Fruit fly (Drosophila melanogaster) whole organism, embryonic: ENCODE measurements around the gene CG42366.
A peak's percentile ranks its signal among the peaks of the same experiment; 100 is the strongest.

ENCODE experiments used
- Asciz ChIP-seq: fragments of 200-800 bp; sonication (Bioruptor generic); optimal IDR thresholded peaks from 2 replicates; lab custom pipeline; 2017; ENCODE audit warnings: missing biosample characterization, mild to moderate bottlenecking, missing genetic modification characterization, missing genetic modification reagents
- BEAF-32 ChIP-seq: fragments of 200-800 bp; sonication (Bioruptor generic); optimal IDR thresholded peaks from 3 replicates; lab custom pipeline; 2017; ENCODE audit warnings: missing biosample characterization, missing genetic modification characterization, mild to moderate bottlenecking, moderate library complexity, missing genetic modification reagents
- CG12659 ChIP-seq: fragments of 200-800 bp; sonication (Bioruptor generic); optimal IDR thresholded peaks from 3 replicates; lab custom pipeline; 2017; ENCODE audit warnings: mild to moderate bottlenecking, missing biosample characterization, missing genetic modification reagents, missing genetic modification characterization
- CG13287 ChIP-seq: fragments of 200-800 bp; sonication (Bioruptor generic); IDR thresholded peaks from 2 replicates; pipeline ENCODE4 v1.3.6; 2022; ENCODE audit warnings: missing biosample characterization, missing genetic modification characterization; ENCODE audit not compliant: partially characterized antibody
- CG13894 ChIP-seq: fragments of 200-800 bp; sonication (Bioruptor generic); optimal IDR thresholded peaks from 3 replicates; lab custom pipeline; 2018; ENCODE audit warnings: missing biosample characterization, mild to moderate bottlenecking, missing genetic modification characterization, moderate library complexity
- CG1647 ChIP-seq: fragments of 200-800 bp; sonication (Bioruptor generic); optimal IDR thresholded peaks from 3 replicates; lab custom pipeline; 2016; ENCODE audit warnings: missing biosample characterization, missing genetic modification characterization
- CG17912 ChIP-seq: fragments of 200-800 bp; sonication (Bioruptor generic); optimal IDR thresholded peaks from 2 replicates; lab custom pipeline; 2018; ENCODE audit warnings: missing biosample characterization, mild to moderate bottlenecking, missing genetic modification characterization
- CG18011 ChIP-seq: fragments of 200-800 bp; sonication (Bioruptor generic); optimal IDR thresholded peaks from 2 replicates; lab custom pipeline; 2017; ENCODE audit warnings: missing biosample characterization, missing genetic modification characterization, mild to moderate bottlenecking, moderate library complexity, missing genotype
- CG18262 ChIP-seq: fragments of 200-800 bp; optimal IDR thresholded peaks from 3 replicates; lab custom pipeline; 2019; ENCODE audit warnings: missing biosample characterization, mild to moderate bottlenecking, missing genetic modification characterization, moderate library complexity
- CG3065 ChIP-seq: fragments of 200-800 bp; sonication (Bioruptor generic); optimal IDR thresholded peaks from 2 replicates; lab custom pipeline; 2016; ENCODE audit warnings: missing biosample characterization, missing genetic modification characterization
- CG3847 ChIP-seq: fragments of 200-800 bp; sonication (Bioruptor generic); IDR thresholded peaks from 2 replicates; pipeline ENCODE4 v1.3.6; 2022; ENCODE audit warnings: missing biosample characterization, missing genetic modification characterization
- CG4328 ChIP-seq: fragments of 200-800 bp; sonication (Bioruptor generic); optimal IDR thresholded peaks from 3 replicates; lab custom pipeline; 2017; ENCODE audit warnings: missing biosample characterization, missing genetic modification reagents, missing genetic modification characterization
- CG4730 ChIP-seq: fragments of 200-800 bp; sonication (Bioruptor generic); IDR thresholded peaks from 2 replicates; pipeline ENCODE4 v1.3.6; 2022; ENCODE audit warnings: missing biosample characterization, missing genetic modification characterization
- CG6854 ChIP-seq: fragments of 200-800 bp; sonication (Bioruptor generic); optimal IDR thresholded peaks from 3 replicates; lab custom pipeline; 2017; ENCODE audit warnings: missing biosample characterization, mild to moderate bottlenecking, missing genetic modification characterization
- CG9437 ChIP-seq: fragments of 200-800 bp; sonication (Bioruptor generic); optimal IDR thresholded peaks from 2 replicates; lab custom pipeline; 2018; ENCODE audit warnings: missing biosample characterization, mild to moderate bottlenecking, missing genetic modification characterization
- CG9932 ChIP-seq: fragments of 200-800 bp; sonication (Bioruptor generic); IDR thresholded peaks from 2 replicates; pipeline ENCODE4 v1.3.6; 2022; ENCODE audit warnings: missing biosample characterization, missing genetic modification characterization
- Drgx ChIP-seq: fragments of 200-800 bp; sonication (Bioruptor generic); IDR thresholded peaks from 2 replicates; pipeline ENCODE4 v1.3.6; 2022; ENCODE audit warnings: missing biosample characterization, missing genetic modification characterization
- E2f2 ChIP-seq: fragments of 200-800 bp; sonication (Bioruptor generic); IDR thresholded peaks from 2 replicates; pipeline ENCODE4 v1.3.6; 2022; ENCODE audit warnings: missing biosample characterization, missing genetic modification characterization
- Ets97D ChIP-seq: fragments of 200-800 bp; sonication (Bioruptor generic); optimal IDR thresholded peaks from 3 replicates; lab custom pipeline; 2016; ENCODE audit warnings: missing biosample characterization, missing genetic modification characterization
- Gug ChIP-seq: fragments of 200-800 bp; sonication (Bioruptor generic); IDR thresholded peaks from 4 replicates; pipeline ENCODE4 v1.3.6; 2022; ENCODE audit warnings: missing biosample characterization, missing genetic modification characterization
- HLH3B ChIP-seq: fragments of 200-800 bp; sonication (Bioruptor generic); IDR thresholded peaks from 2 replicates; pipeline ENCODE4 v1.3.6; 2022; ENCODE audit warnings: missing biosample characterization, missing genetic modification characterization
- MTF-1 ChIP-seq: fragments of 200-800 bp; sonication (Bioruptor generic); optimal IDR thresholded peaks from 2 replicates; lab custom pipeline; 2018; ENCODE audit warnings: missing biosample characterization, mild to moderate bottlenecking, missing genetic modification characterization, borderline replicate concordance
- NC2β ChIP-seq: fragments of 200-800 bp; sonication (Bioruptor generic); optimal IDR thresholded peaks from 2 replicates; lab custom pipeline; 2016; ENCODE audit warnings: missing biosample characterization, missing genetic modification characterization
- NK7.1 ChIP-seq: fragments of 200-800 bp; sonication (Bioruptor generic); optimal IDR thresholded peaks from 3 replicates; lab custom pipeline; 2016; ENCODE audit warnings: missing biosample characterization, missing genetic modification characterization
- Scr ChIP-seq: fragments of 200-800 bp; sonication (Bioruptor generic); IDR thresholded peaks from 2 replicates; pipeline ENCODE4 v1.3.6; 2022; ENCODE audit warnings: missing biosample characterization, missing genetic modification characterization; ENCODE audit not compliant: partially characterized antibody
- Sin3A ChIP-seq: fragments of >200 bp; optimal IDR thresholded peaks from 2 replicates; lab custom pipeline; 2018
- Sry-β ChIP-seq: fragments of 200-800 bp; sonication (Bioruptor generic); optimal IDR thresholded peaks from 2 replicates; lab custom pipeline; 2018; ENCODE audit warnings: missing biosample characterization, mild to moderate bottlenecking, missing genetic modification characterization, moderate library complexity
- abd-A ChIP-seq: fragments of 200-800 bp; sonication (Bioruptor generic); optimal IDR thresholded peaks from 3 replicates; lab custom pipeline; 2019; ENCODE audit warnings: missing biosample characterization, mild to moderate bottlenecking, missing genetic modification characterization, moderate library complexity
- al ChIP-seq: fragments of 200-800 bp; sonication (Bioruptor generic); IDR thresholded peaks from 2 replicates; pipeline ENCODE4 v1.3.6; 2022; ENCODE audit warnings: missing biosample characterization, missing genetic modification characterization
- amos ChIP-seq: fragments of 200-800 bp; sonication (Bioruptor generic); IDR thresholded peaks from 2 replicates; pipeline ENCODE4 v1.3.6; 2022; ENCODE audit warnings: missing biosample characterization, missing genetic modification characterization; ENCODE audit not compliant: partially characterized antibody
- ato ChIP-seq: fragments of 200-800 bp; sonication (Bioruptor generic); IDR thresholded peaks from 2 replicates; pipeline ENCODE4 v1.3.6; 2022; ENCODE audit warnings: missing biosample characterization, missing genetic modification characterization; ENCODE audit not compliant: partially characterized antibody
- az2 ChIP-seq: fragments of 200-800 bp; sonication (Bioruptor generic); optimal IDR thresholded peaks from 3 replicates; lab custom pipeline; 2016; ENCODE audit warnings: missing biosample characterization, missing genetic modification characterization
- cas ChIP-seq: fragments of 200-800 bp; sonication (Bioruptor generic); IDR thresholded peaks from 2 replicates; pipeline ENCODE4 v1.3.6; 2022; ENCODE audit warnings: missing biosample characterization, missing genetic modification characterization
- cato ChIP-seq: fragments of 200-800 bp; sonication (Bioruptor generic); optimal IDR thresholded peaks from 2 replicates; lab custom pipeline; 2016; ENCODE audit warnings: missing biosample characterization, missing genetic modification characterization, borderline replicate concordance
- cg ChIP-seq: fragments of 200-800 bp; sonication (Bioruptor generic); optimal IDR thresholded peaks from 3 replicates; lab custom pipeline; 2019; ENCODE audit warnings: missing biosample characterization, mild to moderate bottlenecking, missing genetic modification characterization, moderate library complexity
- dm ChIP-seq: fragments of 200-800 bp; sonication (Bioruptor generic); optimal IDR thresholded peaks from 3 replicates; lab custom pipeline; 2016; ENCODE audit warnings: missing biosample characterization, missing genetic modification characterization
- emc ChIP-seq: fragments of 200-800 bp; sonication (Bioruptor generic); optimal IDR thresholded peaks from 2 replicates; lab custom pipeline; 2016; ENCODE audit warnings: missing biosample characterization, missing genetic modification characterization
- fd64A ChIP-seq: fragments of 200-800 bp; sonication (Bioruptor generic); optimal IDR thresholded peaks from 3 replicates; lab custom pipeline; 2018; ENCODE audit warnings: missing biosample characterization, mild to moderate bottlenecking, missing genetic modification characterization
- ham ChIP-seq: fragments of 200-800 bp; sonication (Bioruptor generic); IDR thresholded peaks from 2 replicates; pipeline ENCODE4 v1.3.6; 2022; ENCODE audit warnings: missing biosample characterization, missing genetic modification characterization
- hbn ChIP-seq: fragments of 200-800 bp; sonication (Bioruptor generic); IDR thresholded peaks from 2 replicates; pipeline ENCODE4 v1.3.6; 2022; ENCODE audit warnings: missing biosample characterization, missing genetic modification characterization; ENCODE audit not compliant: partially characterized antibody
- insv ChIP-seq, 2 experiments: fragments of 200-800 bp; sonication (Bioruptor generic); optimal IDR thresholded peaks; 3 replicates each; lab custom pipeline; 2016 to 2018; ENCODE audit warnings: missing biosample characterization in 2 of 2, missing genetic modification characterization in 2 of 2
- maf-S ChIP-seq: fragments of 200-800 bp; sonication (Bioruptor generic); optimal IDR thresholded peaks from 2 replicates; lab custom pipeline; 2016; ENCODE audit warnings: missing biosample characterization, missing genetic modification characterization
- scrt ChIP-seq: fragments of 200-800 bp; sonication (Bioruptor generic); optimal IDR thresholded peaks from 2 replicates; lab custom pipeline; 2018; ENCODE audit warnings: missing biosample characterization, mild to moderate bottlenecking, missing genetic modification characterization, moderate library complexity
- tio ChIP-seq: fragments of 200-800 bp; sonication (Bioruptor generic); optimal IDR thresholded peaks from 2 replicates; lab custom pipeline; 2017; ENCODE audit warnings: missing biosample characterization, missing genetic modification characterization, inconsistent platforms
- tll ChIP-seq, 2 experiments: fragments of 200-800 bp in 1 of 2; fragments of >200 bp in 1 of 2; sonication (Bioruptor generic) in 1 of 2; optimal IDR thresholded peaks; 2 replicates each; lab custom pipeline; 2017 to 2019; ENCODE audit warnings: missing biosample characterization in 2 of 2, missing genetic modification characterization in 2 of 2, mild to moderate bottlenecking in 1 of 2, moderate library complexity in 1 of 2
- ttk ChIP-seq: fragments of 200-800 bp; sonication (Bioruptor generic); IDR thresholded peaks from 2 replicates; pipeline ENCODE4 v2.1.2; 2022; ENCODE audit warnings: missing biosample characterization, missing genetic modification characterization
- tup ChIP-seq: fragments of 200-800 bp; sonication (Bioruptor generic); optimal IDR thresholded peaks from 2 replicates; lab custom pipeline; 2016; ENCODE audit warnings: missing biosample characterization, mild to moderate bottlenecking, missing genetic modification characterization, moderate library complexity
- vfl ChIP-seq: fragments of 200-800 bp; sonication (Bioruptor generic); optimal IDR thresholded peaks from 2 replicates; lab custom pipeline; 2016; ENCODE audit warnings: missing biosample characterization, missing genetic modification characterization
- vnd ChIP-seq: fragments of 200-800 bp; sonication (Bioruptor generic); IDR thresholded peaks from 3 replicates; pipeline ENCODE4 v1.3.6; 2022; ENCODE audit warnings: missing biosample characterization, missing genetic modification characterization; ENCODE audit not compliant: partially characterized antibody
- wor ChIP-seq: fragments of 200-800 bp; sonication (Bioruptor generic); IDR thresholded peaks from 2 replicates; pipeline ENCODE4 v1.3.6; 2022; ENCODE audit warnings: missing biosample characterization, missing genetic modification characterization

Gene CG42366

dm6 chr2L:9897296-9897695 lies 27.7 kb upstream of the CG42366 start, which contains the start of gene RpS2 (continued):
- TF ChIP-seq CG4328 (GFP tag; lab: Kevin White, UChicago) (peak; percentile 3), CG13287 (GFP tag; lab: Robert Waterston, UW) (peak; percentile 99), al (GFP tag; lab: Robert Waterston, UW) (0 out of 2 replicates have a peak, but pooled peaks have one; percentile 16), CG13894 (peak; percentile 69), vnd (peak; percentile 98), CG3065 (GFP tag; lab: Kevin White, UChicago) (no peak), Asciz (GFP tag; lab: Kevin White, UChicago) (peak; percentile 11), vfl (peak; percentile 33), cg (GFP tag; lab: Kevin White, UChicago) (no peak), tll (GFP tag; optimal IDR thresholded peaks at IDR 0.05; lab: Kevin White, UChicago) (no peak), emc (no peak), HLH3B (GFP tag; lab: Robert Waterston, UW) (0 out of 2 replicates have a peak, but pooled peaks have one; percentile 17), abd-A (no peak), tup (GFP tag; lab: Kevin White, UChicago) (no peak), ttk (GFP tag; lab: Robert Waterston, UW) (no peak), tio (GFP tag; lab: Kevin White, UChicago) (no peak), hbn (GFP tag; lab: Robert Waterston, UW) (peak; percentile 99), ato (peak; percentile 98), Ets97D (GFP tag; lab: Kevin White, UChicago) (peak; percentile 94), E2f2 (GFP tag; lab: Robert Waterston, UW) (peak; percentile 84), CG9932 (GFP tag; lab: Robert Waterston, UW) (peak; percentile 77), CG9437 (peak; percentile 39), cas (GFP tag; lab: Robert Waterston, UW) (peak; percentile 51; the same call in 1 of the 2 replicates), Sin3A (peak; percentile 10), CG12659 (GFP tag; lab: Kevin White, UChicago) (peak; percentile 82), NK7.1 (GFP tag; lab: Kevin White, UChicago) (no peak), cato (GFP tag; lab: Kevin White, UChicago) (no peak), CG17912 (GFP tag; lab: Kevin White, UChicago) (peak; percentile 56), CG18011 (GFP tag; lab: Kevin White, UChicago) (no peak), scrt (GFP tag; lab: Kevin White, UChicago) (peak; percentile 9), amos (GFP tag; lab: Robert Waterston, UW) (peak; percentile 100), CG18262 (peak; percentile 8), MTF-1 (GFP tag; lab: Kevin White, UChicago) (peak; percentile 2), Scr (GFP tag; lab: Robert Waterston, UW) (peak; percentile 99), dm (GFP tag; lab: Kevin White, UChicago) (peak; percentile 92), maf-S (no peak), Gug (GFP tag; lab: Robert Waterston, UW) (peak; percentile 8; the same call in 1 of the 4 replicates), az2 (no peak), insv (GFP tag; optimal IDR thresholded peaks at IDR 0.05; lab: Kevin White, UChicago) (peak in 1 of 2 experiments; percentile 32), CG3847 (peak; percentile 43), wor (no peak), Sry-β (GFP tag; lab: Kevin White, UChicago) (peak; percentile 59), Drgx (no peak), NC2β (GFP tag; lab: Kevin White, UChicago) (peak; percentile 83), BEAF-32 (GFP tag; lab: Kevin White, UChicago) (peak; percentile 97), ham (GFP tag; lab: Robert Waterston, UW) (no peak), CG6854 (GFP tag; lab: Kevin White, UChicago) (peak; percentile 26), CG1647 (GFP tag; lab: Kevin White, UChicago) (no peak), CG4730 (GFP tag; lab: Robert Waterston, UW) (no peak), fd64A (GFP tag; lab: Kevin White, UChicago) (no peak)
